Worm (Caenorhabditis elegans) whole organism, early embryonic: ENCODE measurements around the gene nlp-18.

Experiments used
- B0310.2 ChIP-seq: sonication (generic microtip); optimal IDR thresholded peaks from 2 replicates; lab custom pipeline; 2016; ENCODE audit warnings: mild to moderate bottlenecking, missing genetic modification characterization, missing compliant biosample characterization
- F13C5.2 ChIP-seq: sonication (generic microtip); optimal IDR thresholded peaks from 2 replicates; lab custom pipeline; 2017; ENCODE audit warnings: mild to moderate bottlenecking, missing genetic modification characterization, inconsistent platforms, missing compliant biosample characterization
- aly-1 ChIP-seq: sonication (generic microtip); optimal IDR thresholded peaks from 2 replicates; lab custom pipeline; 2016; ENCODE audit warnings: missing genetic modification characterization, missing compliant biosample characterization
- ama-1 ChIP-seq: fragments of 150-350 bp; optimal IDR thresholded peaks from 2 replicates; lab custom pipeline; 2014
- ceh-36 ChIP-seq: sonication (generic microtip); optimal IDR thresholded peaks from 2 replicates; lab custom pipeline; 2016; ENCODE audit warnings: missing genetic modification characterization, inconsistent platforms, missing compliant biosample characterization
- ets-7 ChIP-seq: sonication (generic microtip); optimal IDR thresholded peaks from 2 replicates; lab custom pipeline; 2016; ENCODE audit warnings: missing genotype, missing genetic modification characterization, missing compliant biosample characterization
- flt-1 ChIP-seq: fragments of 200-800 bp; sonication (Bioruptor generic); IDR thresholded peaks from 2 replicates; pipeline ENCODE4 v1.3.6; 2022; ENCODE audit warnings: missing genetic modification characterization, missing compliant biosample characterization
- hmg-4 ChIP-seq: fragments of 200-800 bp; sonication (Bioruptor generic); optimal IDR thresholded peaks from 2 replicates; lab custom pipeline; 2018; ENCODE audit warnings: mild to moderate bottlenecking, missing genetic modification characterization, missing compliant biosample characterization
- hnd-1 ChIP-seq: sonication (generic microtip); optimal IDR thresholded peaks from 2 replicates; lab custom pipeline; 2016; ENCODE audit warnings: missing genetic modification characterization, missing compliant biosample characterization
- pes-1 ChIP-seq: fragments of 200-800 bp; sonication (Bioruptor generic); IDR thresholded peaks from 2 replicates; pipeline ENCODE4 v1.3.6; 2022; ENCODE audit warnings: missing genetic modification reagents, missing genetic modification characterization, missing compliant biosample characterization
- sea-1 ChIP-seq: fragments of 200-800 bp; sonication (Bioruptor generic); conservative IDR thresholded peaks from 2 replicates; pipeline ENCODE4 v1.3.6; 2022; ENCODE audit warnings: missing genetic modification characterization, missing compliant biosample characterization
- tbx-11 ChIP-seq: fragments of 200-800 bp; sonication (Bioruptor generic); IDR thresholded peaks from 2 replicates; pipeline ENCODE4 v1.3.6; 2022; ENCODE audit warnings: missing genetic modification characterization, missing compliant biosample characterization
- tra-4 ChIP-seq: sonication (generic microtip); optimal IDR thresholded peaks from 2 replicates; lab custom pipeline; 2017; ENCODE audit warnings: missing genetic modification characterization, missing compliant biosample characterization

ce11 chrII:10989180-10989579 lies 41.0 kb downstream of the nlp-18 start:
- TF ChIP-seq B0310.2 (tag; lab: Kevin White, UChicago) (no peak), F13C5.2 (tag; lab: Kevin White, UChicago) (no peak), ama-1 (lab: Kevin White, UChicago) (no peak), tbx-11 (no peak), flt-1 (GFP tag; lab: Robert Waterston, UW) (no peak), aly-1 (tag; lab: Kevin White, UChicago) (no peak), hmg-4 (GFP tag; lab: Kevin White, UChicago) (peak; percentile 7), pes-1 (GFP tag; lab: Robert Waterston, UW) (no peak), sea-1 (GFP tag; lab: Robert Waterston, UW) (no peak), ceh-36 (tag; lab: Kevin White, UChicago) (no peak), hnd-1 (tag; lab: Kevin White, UChicago) (no peak), tra-4 (tag; lab: Kevin White, UChicago) (no peak), ets-7 (tag; lab: Kevin White, UChicago) (no peak)
